Fruit fly (Drosophila melanogaster) whole organism, larva: Measurements from ENCODE around the gene Sys1.

Experiments
- noc ChIP-seq: fragments of 200-800 bp; sonication (Bioruptor generic); optimal IDR thresholded peaks from 3 replicates; lab custom pipeline; 2019; ENCODE audit warnings: missing biosample characterization, mild to moderate bottlenecking, missing genetic modification characterization, moderate library complexity

The Sys1 gene

dm6 chr3R:8663668-8664283, 11.2 kb downstream of the Sys1 start, which contains the start of gene CG8032:
CG8032 (plus strand) TSS chr3R:8664115.
- TF ChIP-seq noc (tag; lab: Kevin White, UChicago), result peak; percentile 52

- no peak for TF ChIP-seq noc (tag; lab: Kevin White, UChicago)
Observed at dm6 chr3R:8664699-8665340, 12.2 kb downstream of the Sys1 start.

dm6 chr3R:8667568-8667967, 14.9 kb downstream of the Sys1 start, which contains the start of gene CG8036:
CG8036 (plus strand) TSS chr3R:8667868.
- no peak for TF ChIP-seq noc (tag; lab: Kevin White, UChicago)

- peak; percentile 15 for TF ChIP-seq noc (tag; lab: Kevin White, UChicago)
Observed at dm6 chr3R:8668024-8668856, 15.6 kb downstream of the Sys1 start.

- TF ChIP-seq noc (tag; lab: Kevin White, UChicago), result peak; percentile 98
Observed at dm6 chr3R:8669029-8669707, 16.5 kb downstream of the Sys1 start.

dm6 chr3R:8669900-8670528, 17.4 kb downstream of the Sys1 start:
- no peak for TF ChIP-seq noc (tag; lab: Kevin White, UChicago)

dm6 chr3R:8670529-8671491, 18.2 kb downstream of the Sys1 start, which contains the start of gene p:
p (minus strand) TSS chr3R:8670684.
- TF ChIP-seq noc (tag; lab: Kevin White, UChicago), result peak; percentile 56

dm6 chr3R:8673803-8674234, 21.2 kb downstream of the Sys1 start, which contains the start of gene mRpL19:
mRpL19 (plus strand) TSS chr3R:8674109.
- TF ChIP-seq noc (tag; lab: Kevin White, UChicago), result peak; percentile 55

- TF ChIP-seq noc (tag; lab: Kevin White, UChicago), result peak; percentile 84
Observed at dm6 chr3R:8676560-8677000, 24.0 kb downstream of the Sys1 start, which contains the start of the genes Unc50, CG11755 and CG8043. Unc50 (minus strand) TSS chr3R:8676613. CG11755 (plus strand) TSS chr3R:8676915. CG8043 (plus strand) TSS chr3R:8676915.

- no peak for TF ChIP-seq noc (tag; lab: Kevin White, UChicago)
Observed at dm6 chr3R:8679934-8680333, 27.3 kb downstream of the Sys1 start, which contains the start of gene CG33325. CG33325 (minus strand) TSS chr3R:8680034.

dm6 chr3R:8680611-8681010, 28.0 kb downstream of the Sys1 start:
- no peak for TF ChIP-seq noc (tag; lab: Kevin White, UChicago)

dm6 chr3R:8683280-8683679, 30.7 kb downstream of the Sys1 start:
- no peak for TF ChIP-seq noc (tag; lab: Kevin White, UChicago)
